Worm (Caenorhabditis elegans) whole organism, L2 larva: ENCODE results near the gene srh-184.

Experiments used
- C34F6.9 ChIP-seq: fragments of 150-350 bp; optimal IDR thresholded peaks from 2 replicates; lab custom pipeline; 2014; ENCODE audit warnings: missing biosample characterization, missing genetic modification characterization
- F13H6.1 ChIP-seq: sonication (generic microtip); optimal IDR thresholded peaks from 2 replicates; lab custom pipeline; 2016; ENCODE audit warnings: missing genetic modification characterization, missing compliant biosample characterization
- R02D3.7 ChIP-seq: fragments of 150-350 bp; optimal IDR thresholded peaks from 2 replicates; lab custom pipeline; 2014; ENCODE audit warnings: missing biosample characterization, missing genetic modification characterization
- ZK546.5 ChIP-seq: sonication (generic microtip); optimal IDR thresholded peaks from 2 replicates; lab custom pipeline; 2017; ENCODE audit warnings: missing biosample characterization, missing genetic modification characterization
- alr-1 ChIP-seq: fragments of 150-350 bp; optimal IDR thresholded peaks from 2 replicates; lab custom pipeline; 2014; ENCODE audit warnings: missing biosample characterization, missing genetic modification characterization
- aly-2 ChIP-seq: fragments of 150-350 bp; optimal IDR thresholded peaks from 2 replicates; lab custom pipeline; 2014; ENCODE audit warnings: missing biosample characterization, missing genetic modification characterization
- ama-1 ChIP-seq: fragments of 150-350 bp; optimal IDR thresholded peaks from 2 replicates; lab custom pipeline; 2018; ENCODE audit warnings: inconsistent platforms
- blmp-1 ChIP-seq: sonication (generic microtip); optimal IDR thresholded peaks from 2 replicates; lab custom pipeline; 2017; ENCODE audit warnings: missing genetic modification characterization, mild to moderate bottlenecking, missing compliant biosample characterization, antibody characterized with exemption, moderate library complexity; ENCODE audit not compliant: insufficient read depth
- ceh-16 ChIP-seq: fragments of 150-350 bp; optimal IDR thresholded peaks from 2 replicates; lab custom pipeline; 2014; ENCODE audit warnings: missing biosample characterization, missing genetic modification characterization
- ceh-82 ChIP-seq: fragments of 150-350 bp; optimal IDR thresholded peaks from 2 replicates; lab custom pipeline; 2014; ENCODE audit warnings: missing biosample characterization, missing genetic modification characterization
- crh-2 ChIP-seq: sonication (generic microtip); optimal IDR thresholded peaks from 2 replicates; lab custom pipeline; 2017; ENCODE audit warnings: missing biosample characterization, missing genetic modification characterization
- dmd-4 ChIP-seq: sonication (generic microtip); optimal IDR thresholded peaks from 2 replicates; lab custom pipeline; 2017; ENCODE audit warnings: missing biosample characterization, missing genetic modification characterization
- egl-27 ChIP-seq: sonication (generic microtip); optimal IDR thresholded peaks from 3 replicates; lab custom pipeline; 2017; ENCODE audit warnings: missing biosample characterization, missing genetic modification reagents, missing genetic modification characterization
- elt-1 ChIP-seq: fragments of 150-350 bp; optimal IDR thresholded peaks from 2 replicates; lab custom pipeline; 2014; ENCODE audit warnings: missing biosample characterization, missing genetic modification characterization
- elt-3 ChIP-seq: sonication (generic microtip); optimal IDR thresholded peaks from 2 replicates; lab custom pipeline; 2017; ENCODE audit warnings: missing biosample characterization, missing genetic modification characterization
- fos-1 ChIP-seq: fragments of 150-350 bp; optimal IDR thresholded peaks from 2 replicates; lab custom pipeline; 2014; ENCODE audit warnings: missing biosample characterization, missing genetic modification characterization
- gmeb-1 ChIP-seq: fragments of 150-350 bp; optimal IDR thresholded peaks from 2 replicates; lab custom pipeline; 2014; ENCODE audit warnings: missing biosample characterization, missing genetic modification characterization
- lin-11 ChIP-seq: fragments of 150-350 bp; sonication (generic microtip); optimal IDR thresholded peaks from 2 replicates; lab custom pipeline; 2014; ENCODE audit warnings: missing biosample characterization, missing genetic modification characterization, inconsistent platforms, mixed read lengths
- lin-13 ChIP-seq: fragments of 150-350 bp; optimal IDR thresholded peaks from 2 replicates; lab custom pipeline; 2014; ENCODE audit warnings: missing biosample characterization, missing genetic modification reagents, missing genetic modification characterization
- lin-39 ChIP-seq: fragments of 150-350 bp; optimal IDR thresholded peaks from 2 replicates; lab custom pipeline; 2014; ENCODE audit warnings: missing biosample characterization, missing genetic modification reagents, missing genetic modification characterization
- lsy-2 ChIP-seq, 2 experiments: fragments of 150-350 bp in 1 of 2; sonication (generic microtip) in 1 of 2; optimal IDR thresholded peaks; 2 replicates each; lab custom pipeline; 2014 to 2017; ENCODE audit warnings: missing biosample characterization in 2 of 2, missing genetic modification characterization in 2 of 2
- mab-5 ChIP-seq: fragments of 150-350 bp; optimal IDR thresholded peaks from 2 replicates; lab custom pipeline; 2014; ENCODE audit warnings: missing biosample characterization, missing genetic modification characterization
- mbf-1 ChIP-seq: sonication (generic microtip); optimal IDR thresholded peaks from 2 replicates; lab custom pipeline; 2017; ENCODE audit warnings: missing biosample characterization, missing genetic modification characterization
- mdl-1 ChIP-seq, 2 experiments: fragments of 150-350 bp in 1 of 2; sonication (generic microtip) in 1 of 2; optimal IDR thresholded peaks; 2 replicates each; lab custom pipeline; 2017; ENCODE audit warnings: missing biosample characterization in 2 of 2, missing genetic modification characterization in 2 of 2
- nhr-10 ChIP-seq: sonication (generic microtip); optimal IDR thresholded peaks from 2 replicates; lab custom pipeline; 2017; ENCODE audit warnings: missing biosample characterization, missing genetic modification characterization
- nhr-11 ChIP-seq: fragments of 150-350 bp; optimal IDR thresholded peaks from 2 replicates; lab custom pipeline; 2014; ENCODE audit warnings: missing biosample characterization, missing genetic modification characterization
- nhr-12 ChIP-seq: fragments of 150-350 bp; optimal IDR thresholded peaks from 2 replicates; lab custom pipeline; 2014; ENCODE audit warnings: missing biosample characterization, missing genetic modification characterization
- nhr-129 ChIP-seq: fragments of 150-350 bp; optimal IDR thresholded peaks from 2 replicates; lab custom pipeline; 2014; ENCODE audit warnings: missing biosample characterization, missing genetic modification characterization
- nhr-21 ChIP-seq: fragments of 150-350 bp; optimal IDR thresholded peaks from 2 replicates; lab custom pipeline; 2014; ENCODE audit warnings: missing biosample characterization, missing genetic modification characterization
- nhr-23 ChIP-seq: fragments of 150-350 bp; optimal IDR thresholded peaks from 2 replicates; lab custom pipeline; 2014; ENCODE audit warnings: missing biosample characterization, missing genetic modification reagents, missing genetic modification characterization
- nhr-237 ChIP-seq: fragments of 150-350 bp; optimal IDR thresholded peaks from 2 replicates; lab custom pipeline; 2014; ENCODE audit warnings: missing biosample characterization, missing genetic modification characterization
- nhr-25 ChIP-seq: fragments of 150-350 bp; sonication (generic microtip); optimal IDR thresholded peaks from 3 replicates; lab custom pipeline; 2014; ENCODE audit warnings: missing biosample characterization, missing genetic modification characterization
- nhr-6 ChIP-seq: fragments of 150-350 bp; optimal IDR thresholded peaks from 2 replicates; lab custom pipeline; 2014; ENCODE audit warnings: missing biosample characterization, missing genetic modification characterization
- nhr-77 ChIP-seq: fragments of 150-350 bp; optimal IDR thresholded peaks from 2 replicates; lab custom pipeline; 2014; ENCODE audit warnings: missing biosample characterization, missing genetic modification characterization
- sem-4 ChIP-seq: fragments of 150-350 bp; optimal IDR thresholded peaks from 2 replicates; lab custom pipeline; 2014; ENCODE audit warnings: missing biosample characterization, missing genetic modification reagents, missing genetic modification characterization
- sma-3 ChIP-seq: sonication (generic microtip); optimal IDR thresholded peaks from 2 replicates; lab custom pipeline; 2016; ENCODE audit warnings: missing genetic modification reagents, missing genetic modification characterization, missing compliant biosample characterization
- sma-9 ChIP-seq, 2 experiments: fragments of 150-350 bp in 1 of 2; sonication (generic microtip) in 1 of 2; optimal IDR thresholded peaks; 2 replicates each; lab custom pipeline; 2014 to 2016; ENCODE audit warnings: missing genetic modification characterization in 2 of 2, mild to moderate bottlenecking in 1 of 2, missing biosample characterization in 1 of 2, missing compliant biosample characterization in 1 of 2, missing genetic modification reagents in 1 of 2, moderate library complexity in 1 of 2
- snpc-4 ChIP-seq: fragments of 150-350 bp; optimal IDR thresholded peaks from 2 replicates; lab custom pipeline; 2014; ENCODE audit warnings: missing biosample characterization, missing genetic modification characterization
- unc-39 ChIP-seq: fragments of 150-350 bp; optimal IDR thresholded peaks from 2 replicates; lab custom pipeline; 2014; ENCODE audit warnings: missing biosample characterization, missing genetic modification characterization
- unc-55 ChIP-seq: fragments of 150-350 bp; sonication (generic microtip); optimal IDR thresholded peaks from 3 replicates; lab custom pipeline; 2014; ENCODE audit warnings: missing biosample characterization, missing genetic modification reagents, missing genetic modification characterization
- unc-62 ChIP-seq: fragments of 150-350 bp; optimal IDR thresholded peaks from 2 replicates; lab custom pipeline; 2014; ENCODE audit warnings: missing biosample characterization, missing genetic modification reagents, missing genetic modification characterization
- zag-1 ChIP-seq: fragments of 150-350 bp; optimal IDR thresholded peaks from 2 replicates; lab custom pipeline; 2014; ENCODE audit warnings: missing biosample characterization, missing genetic modification characterization
- ztf-1 ChIP-seq: fragments of 200-800 bp; sonication (Bioruptor generic); conservative IDR thresholded peaks from 2 replicates; pipeline ENCODE4 v1.3.6; 2022; ENCODE audit warnings: missing genetic modification characterization, missing compliant biosample characterization
- ztf-11 ChIP-seq: sonication (generic microtip); optimal IDR thresholded peaks from 2 replicates; lab custom pipeline; 2017; ENCODE audit warnings: missing biosample characterization, missing genetic modification characterization
- ztf-4 ChIP-seq: fragments of 150-350 bp; optimal IDR thresholded peaks from 2 replicates; lab custom pipeline; 2014; ENCODE audit warnings: missing biosample characterization, missing genetic modification characterization

Gene srh-184

ce11 chrV:10814333-10814732, 16.3 kb upstream of the srh-184 start:
- no peak for TF ChIP-seq aly-2
- no peak for TF ChIP-seq ztf-11 (tag; lab: Kevin White, UChicago)
- no peak for TF ChIP-seq unc-55 (GFP tag; lab: Kevin White, UChicago)
- TF ChIP-seq nhr-77 (tag; lab: Kevin White, UChicago) = no peak
- TF ChIP-seq nhr-11 (tag; lab: Kevin White, UChicago) = no peak
- TF ChIP-seq egl-27 = no peak
- TF ChIP-seq elt-3 (tag; lab: Kevin White, UChicago) = no peak
- no peak for TF ChIP-seq ama-1
- TF ChIP-seq lin-39 (tag; lab: Kevin White, UChicago) = no peak
- TF ChIP-seq ztf-4 (tag; lab: Kevin White, UChicago) = no peak
- TF ChIP-seq zag-1 (tag; lab: Kevin White, UChicago) = no peak
- no peak for TF ChIP-seq lin-11 (tag; lab: Kevin White, UChicago)
- no peak for TF ChIP-seq nhr-6 (tag; lab: Kevin White, UChicago)
- no peak for TF ChIP-seq alr-1 (tag; lab: Kevin White, UChicago)
- TF ChIP-seq nhr-10 (tag; lab: Kevin White, UChicago) = no peak
- TF ChIP-seq nhr-21 (tag; lab: Kevin White, UChicago) = no peak
- no peak for TF ChIP-seq crh-2 (tag; lab: Kevin White, UChicago)
- TF ChIP-seq nhr-23 (tag; lab: Kevin White, UChicago) = no peak

- TF ChIP-seq lin-39 (tag; lab: Kevin White, UChicago) (no peak), unc-55 (GFP tag; lab: Kevin White, UChicago) (peak; percentile 45), sma-3 (GFP tag; lab: Kevin White, UChicago) (no peak), egl-27 (no peak), blmp-1 (tag; lab: Kevin White, UChicago) (no peak), unc-62 (GFP tag; lab: Kevin White, UChicago) (no peak), nhr-237 (tag; lab: Kevin White, UChicago) (no peak), nhr-12 (tag; lab: Kevin White, UChicago) (no peak), F13H6.1 (tag; lab: Kevin White, UChicago) (no peak), mab-5 (tag; lab: Kevin White, UChicago) (no peak), nhr-129 (peak; percentile 39), lsy-2 (tag; optimal IDR thresholded peaks at IDR 0.05; lab: Kevin White, UChicago) (peak in 1 of 2 experiments; percentile 36), ztf-4 (tag; lab: Kevin White, UChicago) (no peak), nhr-25 (no peak), R02D3.7 (tag; lab: Kevin White, UChicago) (no peak), fos-1 (tag; lab: Kevin White, UChicago) (no peak), nhr-11 (tag; lab: Kevin White, UChicago) (no peak), nhr-77 (tag; lab: Kevin White, UChicago) (no peak), ceh-82 (no peak), lin-13 (GFP tag; lab: Kevin White, UChicago) (no peak), aly-2 (no peak), crh-2 (tag; lab: Kevin White, UChicago) (no peak), alr-1 (tag; lab: Kevin White, UChicago) (no peak), mbf-1 (tag; lab: Kevin White, UChicago) (no peak), sma-9 (GFP tag; optimal IDR thresholded peaks at IDR 0.05; lab: Kevin White, UChicago) (no peak), sma-9 (tag; optimal IDR thresholded peaks at IDR 0.05; lab: Kevin White, UChicago) (no peak), snpc-4 (tag; lab: Kevin White, UChicago) (no peak), elt-1 (no peak), nhr-21 (tag; lab: Kevin White, UChicago) (no peak), ztf-1 (GFP tag; lab: Robert Waterston, UW) (no peak), ceh-16 (tag; lab: Kevin White, UChicago) (no peak), nhr-10 (tag; lab: Kevin White, UChicago) (no peak), nhr-23 (tag; lab: Kevin White, UChicago) (no peak), ama-1 (no peak), dmd-4 (tag; lab: Kevin White, UChicago) (no peak), mdl-1 (tag; optimal IDR thresholded peaks at IDR 0.05; lab: Kevin White, UChicago) (no peak), gmeb-1 (peak; percentile 41), ztf-11 (tag; lab: Kevin White, UChicago) (no peak), ZK546.5 (tag; lab: Kevin White, UChicago) (no peak), zag-1 (tag; lab: Kevin White, UChicago) (no peak), C34F6.9 (tag; lab: Kevin White, UChicago) (peak; percentile 22), nhr-6 (tag; lab: Kevin White, UChicago) (no peak), unc-39 (tag; lab: Kevin White, UChicago) (no peak), sem-4 (tag; lab: Kevin White, UChicago) (no peak)
Measured at ce11 chrV:10813425-10814156, 15.6 kb upstream of the srh-184 start, which contains the start of the genes C29A12.1 and lig-1. Gene C29A12.1 (minus strand): TSS chrV:10813487. Gene lig-1 (plus strand): TSS chrV:10814106.
